Fruit fly (Drosophila melanogaster) whole organism, prepupa: Measurements from ENCODE around the gene mRpL48.

Source experiments
- CG6792 ChIP-seq: fragments of 200-800 bp; sonication (Bioruptor generic); optimal IDR thresholded peaks from 3 replicates; lab custom pipeline; 2016; ENCODE audit warnings: missing biosample characterization, missing genetic modification characterization
- CG8632 ChIP-seq: fragments of 200-800 bp; sonication (Bioruptor generic); optimal IDR thresholded peaks from 3 replicates; lab custom pipeline; 2016; ENCODE audit warnings: missing biosample characterization, missing genetic modification characterization
- dac ChIP-seq: fragments of 200-800 bp; sonication (Bioruptor generic); optimal IDR thresholded peaks from 2 replicates; lab custom pipeline; 2017; ENCODE audit warnings: missing biosample characterization, mild to moderate bottlenecking, missing genetic modification characterization

DNA sequence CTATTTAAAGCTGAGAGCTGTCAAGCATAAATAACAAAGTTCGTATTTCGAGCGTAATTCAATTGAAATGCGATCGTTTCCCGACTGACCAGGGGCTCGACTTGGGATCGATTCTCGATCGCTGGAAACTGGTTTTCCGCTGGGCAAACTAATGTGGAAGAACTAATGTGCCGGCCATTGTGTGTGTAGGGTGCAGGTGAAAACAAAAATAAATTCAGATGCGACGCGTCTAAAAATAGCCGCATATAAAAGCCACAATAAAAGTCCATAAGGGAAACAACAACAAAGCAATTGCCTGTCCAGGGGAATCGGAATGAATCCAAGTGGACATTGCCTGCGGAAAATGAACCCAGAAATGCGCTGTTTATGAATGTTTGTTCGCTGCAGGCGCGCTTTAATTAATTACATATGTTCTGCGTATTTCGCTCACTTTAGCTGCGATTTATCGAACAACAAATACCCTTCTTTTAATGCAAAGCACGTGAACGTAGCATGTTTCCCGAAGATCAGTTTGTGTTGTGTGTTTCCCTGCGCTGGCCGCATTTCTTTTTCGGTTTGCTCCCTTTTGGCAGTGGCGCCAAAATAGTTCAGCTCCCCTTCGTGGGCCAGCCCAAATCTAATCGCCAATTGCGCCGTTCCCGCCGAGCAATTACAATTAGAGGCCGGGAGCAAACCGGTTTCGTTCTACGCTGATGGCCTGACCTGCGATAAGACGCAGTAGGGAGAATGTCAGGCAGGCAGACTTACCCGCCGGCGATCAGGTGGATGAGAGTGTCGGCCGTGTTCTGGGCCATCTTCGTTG lies 13.1 kb downstream of the mRpL48 start:
- TF ChIP-seq CG6792 (GFP tag; lab: Kevin White, UChicago) (no peak), CG8632 (no peak), dac (GFP tag; lab: Kevin White, UChicago) (no peak)
